Worm (Caenorhabditis elegans) whole organism, late embryonic: ENCODE measurements around the gene JC8.4.

Source experiments
- C38D4.7 ChIP-seq: fragments of 200-800 bp; sonication (Bioruptor generic); optimal IDR thresholded peaks from 2 replicates; lab custom pipeline; 2018; ENCODE audit warnings: mild to moderate bottlenecking, missing genetic modification characterization, moderate library complexity, missing compliant biosample characterization
- K09A11.1 ChIP-seq: sonication (generic microtip); optimal IDR thresholded peaks from 2 replicates; lab custom pipeline; 2017; ENCODE audit warnings: antibody characterized with exemption, mild to moderate bottlenecking, missing genetic modification characterization, missing compliant biosample characterization; ENCODE audit not compliant: insufficient read depth
- Y22D7AL.16 ChIP-seq: sonication (generic microtip); optimal IDR thresholded peaks from 2 replicates; lab custom pipeline; 2016; ENCODE audit warnings: missing genetic modification characterization, missing compliant biosample characterization
- ceh-22 ChIP-seq: sonication (generic microtip); optimal IDR thresholded peaks from 2 replicates; lab custom pipeline; 2017; ENCODE audit warnings: missing biosample characterization, missing genetic modification characterization
- ceh-24 ChIP-seq: sonication (generic microtip); optimal IDR thresholded peaks from 2 replicates; lab custom pipeline; 2016; ENCODE audit warnings: mild to moderate bottlenecking, missing genetic modification characterization, missing compliant biosample characterization
- ceh-9 ChIP-seq: sonication (generic microtip); optimal IDR thresholded peaks from 2 replicates; lab custom pipeline; 2016; ENCODE audit warnings: mild to moderate bottlenecking, missing genetic modification characterization, inconsistent platforms, missing compliant biosample characterization
- dve-1 ChIP-seq: sonication (generic microtip); optimal IDR thresholded peaks from 2 replicates; lab custom pipeline; 2017; ENCODE audit warnings: antibody characterized with exemption, mild to moderate bottlenecking, missing genetic modification characterization, missing compliant biosample characterization
- fax-1 ChIP-seq: sonication (generic microtip); optimal IDR thresholded peaks from 2 replicates; lab custom pipeline; 2016; ENCODE audit warnings: missing genotype, missing genetic modification characterization, missing compliant biosample characterization
- fkh-10 ChIP-seq: fragments of 150-350 bp; optimal IDR thresholded peaks from 2 replicates; lab custom pipeline; 2014; ENCODE audit warnings: missing biosample characterization, missing genetic modification reagents, missing genetic modification characterization
- gmeb-2 ChIP-seq: sonication (generic microtip); optimal IDR thresholded peaks from 2 replicates; lab custom pipeline; 2016; ENCODE audit warnings: missing genetic modification characterization, inconsistent platforms, missing compliant biosample characterization
- pax-1 ChIP-seq: fragments of 150-350 bp; optimal IDR thresholded peaks from 2 replicates; lab custom pipeline; 2014; ENCODE audit warnings: missing biosample characterization, missing genetic modification characterization
- pha-4 ChIP-seq: fragments of 150-350 bp; optimal IDR thresholded peaks from 2 replicates; lab custom pipeline; 2018; ENCODE audit warnings: missing biosample characterization, missing genetic modification reagents, missing genetic modification characterization
- sox-2 ChIP-seq: fragments of 200-800 bp; sonication (Bioruptor generic); IDR thresholded peaks from 2 replicates; pipeline ENCODE4 v1.3.6; 2022; ENCODE audit warnings: missing genetic modification reagents, missing genetic modification characterization, missing compliant biosample characterization
- unc-3 ChIP-seq, 2 experiments: fragments of 200-800 bp in 1 of 2; sonication (Bioruptor generic) in 1 of 2; sonication (generic microtip) in 1 of 2; conservative IDR thresholded peaks in 1 of 2; optimal IDR thresholded peaks in 1 of 2; 2 replicates each; pipeline versions ENCODE4 v1.3.6 to Lab custom; 2016 to 2022; ENCODE audit warnings: missing compliant biosample characterization in 2 of 2, missing genetic modification characterization in 2 of 2, missing genetic modification reagents in 1 of 2
- unc-55 ChIP-seq: sonication (generic microtip); optimal IDR thresholded peaks from 2 replicates; lab custom pipeline; 2017; ENCODE audit warnings: missing biosample characterization, missing genetic modification reagents, missing genetic modification characterization
- zip-5 ChIP-seq: sonication (generic microtip); optimal IDR thresholded peaks from 2 replicates; lab custom pipeline; 2016; ENCODE audit warnings: missing genetic modification characterization, missing compliant biosample characterization
- ztf-16 ChIP-seq: sonication (generic microtip); optimal IDR thresholded peaks from 2 replicates; lab custom pipeline; 2017; ENCODE audit warnings: missing genetic modification characterization, missing compliant biosample characterization

Gene JC8.4

ce11 chrIV:13289321-13289720, 45.8 kb downstream of the JC8.4 start, which contains the start of gene Y67H2A.10 (continued):
- TF ChIP-seq ztf-16 (tag; lab: Kevin White, UChicago) = no peak
- no peak for TF ChIP-seq ceh-24 (tag; lab: Kevin White, UChicago)
- TF ChIP-seq zip-5 = peak; percentile 57

ce11 chrIV:13290239-13290638, 46.8 kb downstream of the JC8.4 start:
- TF ChIP-seq pha-4 (tag; lab: Kevin White, UChicago) = no peak
- no peak for TF ChIP-seq K09A11.1
- TF ChIP-seq gmeb-2 (tag; lab: Kevin White, UChicago) = no peak
- TF ChIP-seq sox-2 (GFP tag; lab: Robert Waterston, UW) = no peak
- TF ChIP-seq pax-1 (tag; lab: Kevin White, UChicago) = no peak
- TF ChIP-seq ceh-9 (tag; lab: Kevin White, UChicago) = no peak
- no peak for TF ChIP-seq dve-1 (tag; lab: Kevin White, UChicago)
- no peak for TF ChIP-seq ceh-24 (tag; lab: Kevin White, UChicago)
- TF ChIP-seq fkh-10 = no peak
- TF ChIP-seq C38D4.7 = no peak
- TF ChIP-seq ceh-22 (tag; lab: Kevin White, UChicago) = no peak
- TF ChIP-seq unc-3 (GFP tag; conservative IDR thresholded peaks at IDR 0.05; lab: Robert Waterston, UW) = no peak
- TF ChIP-seq unc-3 (tag; optimal IDR thresholded peaks at IDR 0.05; lab: Kevin White, UChicago) = no peak
- no peak for TF ChIP-seq unc-55
- TF ChIP-seq fax-1 = no peak
- TF ChIP-seq Y22D7AL.16 (tag; lab: Kevin White, UChicago) = no peak
